Worm (Caenorhabditis elegans) whole organism, L1 larva: Measurements from ENCODE around the gene Y55B1BL.2.

ENCODE experiments used
- elt-2 ChIP-seq: sonication (generic microtip); optimal IDR thresholded peaks from 2 replicates; lab custom pipeline; 2016; ENCODE audit warnings: missing genetic modification characterization, mild to moderate bottlenecking, inconsistent platforms, missing compliant biosample characterization, missing genetic modification reagents
- jun-1 ChIP-seq: fragments of 150-350 bp; optimal IDR thresholded peaks from 2 replicates; lab custom pipeline; 2014; ENCODE audit warnings: missing biosample characterization, missing genetic modification reagents, missing genetic modification characterization
- nhr-20 ChIP-seq: sonication (generic microtip); optimal IDR thresholded peaks from 2 replicates; lab custom pipeline; 2016; ENCODE audit warnings: mild to moderate bottlenecking, missing genetic modification characterization, missing compliant biosample characterization
- nhr-77 ChIP-seq: fragments of 150-350 bp; optimal IDR thresholded peaks from 2 replicates; lab custom pipeline; 2014; ENCODE audit warnings: missing biosample characterization, missing genetic modification characterization
- snpc-4 ChIP-seq: fragments of 150-350 bp; optimal IDR thresholded peaks from 2 replicates; lab custom pipeline; 2014; ENCODE audit warnings: missing biosample characterization, missing genetic modification characterization
- tbx-2 ChIP-seq: sonication (generic microtip); optimal IDR thresholded peaks from 2 replicates; lab custom pipeline; 2016; ENCODE audit warnings: missing genetic modification characterization, missing compliant biosample characterization
- zag-1 ChIP-seq: fragments of 150-350 bp; optimal IDR thresholded peaks from 2 replicates; lab custom pipeline; 2014; ENCODE audit warnings: missing biosample characterization, missing genetic modification characterization

ce11 chrIII:434361-434941 is 31.9 kb downstream of the Y55B1BL.2 start, which contains the start of gene affl-2:
- TF ChIP-seq jun-1 (no peak), elt-2 (no peak), nhr-77 (no peak), zag-1 (no peak), snpc-4 (tag; lab: Kevin White, UChicago) (no peak), tbx-2 (tag; lab: Kevin White, UChicago) (no peak), nhr-20 (tag; lab: Kevin White, UChicago) (peak; percentile 14)
